Fruit fly (Drosophila melanogaster): ENCODE data around the gene AP-1mu.

AP-1mu gene

DNA sequence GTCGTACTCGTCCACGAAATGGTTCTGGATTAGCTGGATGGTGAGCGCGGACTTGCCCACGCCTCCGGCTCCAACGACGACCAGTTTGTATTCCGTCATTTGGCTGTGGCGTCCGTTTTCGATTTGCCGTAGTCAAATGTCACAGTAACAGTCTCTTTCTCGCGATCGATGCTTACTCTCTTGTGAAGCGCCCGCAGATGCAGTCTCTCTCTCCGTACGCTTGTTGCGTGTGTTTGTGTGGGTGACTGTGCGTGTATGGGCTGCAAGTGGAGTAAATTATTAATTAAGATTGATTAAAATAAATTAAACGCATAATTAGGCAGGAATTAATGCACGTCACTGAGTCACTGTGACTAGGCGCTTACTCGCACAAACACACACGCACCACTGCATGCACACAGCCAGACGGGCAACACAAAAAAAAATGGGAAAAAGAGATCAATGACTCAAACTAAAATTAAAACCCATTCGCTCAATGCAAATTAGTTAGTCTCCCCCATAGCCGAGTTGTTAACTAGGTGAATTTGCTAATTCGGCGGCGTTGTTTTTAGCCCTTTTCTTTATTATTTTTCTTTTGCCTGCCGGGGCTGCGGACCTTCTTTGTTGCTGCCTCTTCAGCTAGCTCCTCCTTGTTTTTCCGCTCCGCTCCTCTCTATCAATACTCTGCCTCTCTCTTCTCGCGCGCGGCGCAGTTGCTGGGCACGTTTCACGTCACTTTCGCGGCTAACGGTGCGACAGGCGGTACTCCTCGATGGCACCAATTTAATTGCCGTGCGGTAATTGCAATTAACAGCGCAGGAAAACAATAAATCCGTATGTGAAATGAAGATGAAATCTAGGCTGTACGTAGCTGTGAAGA lies 46.9 kb downstream of the AP-1mu start:
- TF ChIP-seq EcR (GFP tag; optimal IDR thresholded peaks at IDR 0.05) (peak; percentile 79), Snoo (tag; optimal IDR thresholded peaks at IDR 0.05) (no peak)

DNA sequence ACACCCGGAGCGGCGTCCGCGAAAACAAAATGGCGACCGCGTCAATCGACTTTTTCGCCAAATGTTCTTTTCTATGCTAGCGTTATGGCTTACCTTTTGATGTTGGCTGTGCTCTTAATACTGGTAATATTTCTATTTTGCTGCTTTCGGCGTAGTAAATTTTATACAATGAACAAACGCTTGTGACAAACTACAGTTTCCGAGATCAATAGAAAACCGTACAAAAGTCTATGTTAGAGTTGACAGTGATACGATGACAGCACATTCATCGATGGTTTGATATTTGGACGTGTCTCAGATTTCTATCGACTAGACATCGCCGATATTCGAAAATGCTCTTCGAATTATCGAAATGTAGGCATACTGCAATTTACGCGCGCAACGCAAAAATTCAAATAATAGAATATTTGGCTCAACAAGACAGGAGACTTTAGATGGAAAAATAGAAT lies 49.2 kb downstream of the AP-1mu start, which contains the start of gene rump:
rump (minus strand) TSS at position 255 of the 449 bp plus-strand sequence.
- TF ChIP-seq CG15710 (tag; optimal IDR thresholded peaks at IDR 0.05): no peak
- no peak for TF ChIP-seq Pif1A (GFP tag; optimal IDR thresholded peaks at IDR 0.05)
- TF ChIP-seq CG4496 (GFP tag; IDR thresholded peaks at IDR 0.05): no peak
- TF ChIP-seq Ets98B (GFP tag; IDR thresholded peaks at IDR 0.05): no peak
